Worm (Caenorhabditis elegans) whole organism, L4 larva: Measurements from ENCODE around the gene ins-19.

Experiments
- ceh-32 ChIP-seq: sonication (generic microtip); optimal IDR thresholded peaks from 2 replicates; lab custom pipeline; 2016; ENCODE audit warnings: mild to moderate bottlenecking, missing genetic modification characterization, missing compliant biosample characterization; ENCODE audit not compliant: poor library complexity
- daf-16 ChIP-seq, 3 experiments: sonication (generic microtip); optimal IDR thresholded peaks; 2 replicates each; lab custom pipeline; 2016 to 2017; ENCODE audit warnings: missing genetic modification characterization in 3 of 3, missing genetic modification reagents in 3 of 3, mild to moderate bottlenecking in 2 of 3, missing compliant biosample characterization in 2 of 3, missing biosample characterization in 1 of 3, moderate library complexity in 1 of 3
- fkh-10 ChIP-seq: fragments of 150-350 bp; optimal IDR thresholded peaks from 2 replicates; lab custom pipeline; 2014; ENCODE audit warnings: missing biosample characterization, missing genetic modification reagents, missing genetic modification characterization
- hmg-1.1 ChIP-seq: fragments of 200-800 bp; sonication (Bioruptor generic); IDR thresholded peaks from 2 replicates; pipeline ENCODE4 v1.3.6; 2022; ENCODE audit warnings: missing genetic modification reagents, missing genetic modification characterization, missing compliant biosample characterization
- lin-13 ChIP-seq: fragments of 150-350 bp; optimal IDR thresholded peaks from 2 replicates; lab custom pipeline; 2014; ENCODE audit warnings: missing biosample characterization, missing genetic modification reagents, missing genetic modification characterization
- lin-39 ChIP-seq: fragments of 150-350 bp; optimal IDR thresholded peaks from 2 replicates; lab custom pipeline; 2014; ENCODE audit warnings: missing biosample characterization, missing genetic modification reagents, missing genetic modification characterization
- lsy-2 ChIP-seq, 2 experiments: fragments of 150-350 bp in 1 of 2; sonication (generic microtip) in 1 of 2; optimal IDR thresholded peaks; 2 replicates each; lab custom pipeline; 2014 to 2017; ENCODE audit warnings: missing biosample characterization in 2 of 2, missing genetic modification characterization in 2 of 2
- nhr-76 ChIP-seq: fragments of 150-350 bp; optimal IDR thresholded peaks from 2 replicates; lab custom pipeline; 2014; ENCODE audit warnings: missing biosample characterization, missing genetic modification characterization
- pqm-1 ChIP-seq: sonication (generic microtip); optimal IDR thresholded peaks from 2 replicates; lab custom pipeline; 2017; ENCODE audit warnings: missing biosample characterization, missing genetic modification characterization

- TF ChIP-seq lin-39 (tag; lab: Kevin White, UChicago): no peak
- no peak for TF ChIP-seq lsy-2 (tag; optimal IDR thresholded peaks at IDR 0.05; lab: Kevin White, UChicago)
- no peak for TF ChIP-seq lin-13 (GFP tag; lab: Kevin White, UChicago)
- TF ChIP-seq hmg-1.1: no peak
- no peak for TF ChIP-seq daf-16 (GFP tag; optimal IDR thresholded peaks at IDR 0.05; lab: Kevin White, UChicago)
- no peak for TF ChIP-seq daf-16 (tag; optimal IDR thresholded peaks at IDR 0.05; lab: Kevin White, UChicago)
- TF ChIP-seq pqm-1 (tag; lab: Kevin White, UChicago): no peak
- no peak for TF ChIP-seq nhr-76
- no peak for TF ChIP-seq fkh-10 (GFP tag; lab: Kevin White, UChicago)
- no peak for TF ChIP-seq ceh-32 (tag; lab: Kevin White, UChicago)
Measured at ce11 chrII:3148404-3148803, 22.2 kb upstream of the ins-19 start.
